Worm (Caenorhabditis elegans) whole organism, L2 larva: ENCODE results near the gene apt-9.

ENCODE experiments used
- C34F6.9 ChIP-seq: fragments of 150-350 bp; optimal IDR thresholded peaks from 2 replicates; lab custom pipeline; 2014; ENCODE audit warnings: missing biosample characterization, missing genetic modification characterization
- F13H6.1 ChIP-seq: sonication (generic microtip); optimal IDR thresholded peaks from 2 replicates; lab custom pipeline; 2016; ENCODE audit warnings: missing genetic modification characterization, missing compliant biosample characterization
- R02D3.7 ChIP-seq: fragments of 150-350 bp; optimal IDR thresholded peaks from 2 replicates; lab custom pipeline; 2014; ENCODE audit warnings: missing biosample characterization, missing genetic modification characterization
- Y55F3AM.14 ChIP-seq: fragments of 200-800 bp; sonication (Bioruptor generic); optimal IDR thresholded peaks from 2 replicates; lab custom pipeline; 2018; ENCODE audit warnings: mild to moderate bottlenecking, missing genetic modification characterization, missing compliant biosample characterization
- ZK546.5 ChIP-seq: sonication (generic microtip); optimal IDR thresholded peaks from 2 replicates; lab custom pipeline; 2017; ENCODE audit warnings: missing biosample characterization, missing genetic modification characterization
- alr-1 ChIP-seq: fragments of 150-350 bp; optimal IDR thresholded peaks from 2 replicates; lab custom pipeline; 2014; ENCODE audit warnings: missing biosample characterization, missing genetic modification characterization
- aly-2 ChIP-seq: fragments of 150-350 bp; optimal IDR thresholded peaks from 2 replicates; lab custom pipeline; 2014; ENCODE audit warnings: missing biosample characterization, missing genetic modification characterization
- ama-1 ChIP-seq: fragments of 150-350 bp; optimal IDR thresholded peaks from 2 replicates; lab custom pipeline; 2018; ENCODE audit warnings: inconsistent platforms
- blmp-1 ChIP-seq: sonication (generic microtip); optimal IDR thresholded peaks from 2 replicates; lab custom pipeline; 2017; ENCODE audit warnings: missing genetic modification characterization, mild to moderate bottlenecking, missing compliant biosample characterization, antibody characterized with exemption, moderate library complexity; ENCODE audit not compliant: insufficient read depth
- ceh-82 ChIP-seq: fragments of 150-350 bp; optimal IDR thresholded peaks from 2 replicates; lab custom pipeline; 2014; ENCODE audit warnings: missing biosample characterization, missing genetic modification characterization
- crh-2 ChIP-seq: sonication (generic microtip); optimal IDR thresholded peaks from 2 replicates; lab custom pipeline; 2017; ENCODE audit warnings: missing biosample characterization, missing genetic modification characterization
- dmd-4 ChIP-seq: sonication (generic microtip); optimal IDR thresholded peaks from 2 replicates; lab custom pipeline; 2017; ENCODE audit warnings: missing biosample characterization, missing genetic modification characterization
- egl-27 ChIP-seq: sonication (generic microtip); optimal IDR thresholded peaks from 3 replicates; lab custom pipeline; 2017; ENCODE audit warnings: missing biosample characterization, missing genetic modification reagents, missing genetic modification characterization
- elt-1 ChIP-seq: fragments of 150-350 bp; optimal IDR thresholded peaks from 2 replicates; lab custom pipeline; 2014; ENCODE audit warnings: missing biosample characterization, missing genetic modification characterization
- elt-3 ChIP-seq: sonication (generic microtip); optimal IDR thresholded peaks from 2 replicates; lab custom pipeline; 2017; ENCODE audit warnings: missing biosample characterization, missing genetic modification characterization
- fos-1 ChIP-seq: fragments of 150-350 bp; optimal IDR thresholded peaks from 2 replicates; lab custom pipeline; 2014; ENCODE audit warnings: missing biosample characterization, missing genetic modification characterization
- gmeb-1 ChIP-seq: fragments of 150-350 bp; optimal IDR thresholded peaks from 2 replicates; lab custom pipeline; 2014; ENCODE audit warnings: missing biosample characterization, missing genetic modification characterization
- lin-11 ChIP-seq: fragments of 150-350 bp; sonication (generic microtip); optimal IDR thresholded peaks from 2 replicates; lab custom pipeline; 2014; ENCODE audit warnings: missing biosample characterization, missing genetic modification characterization, inconsistent platforms, mixed read lengths
- lin-13 ChIP-seq: fragments of 150-350 bp; optimal IDR thresholded peaks from 2 replicates; lab custom pipeline; 2014; ENCODE audit warnings: missing biosample characterization, missing genetic modification reagents, missing genetic modification characterization
- lin-39 ChIP-seq: fragments of 150-350 bp; optimal IDR thresholded peaks from 2 replicates; lab custom pipeline; 2014; ENCODE audit warnings: missing biosample characterization, missing genetic modification reagents, missing genetic modification characterization
- lsy-2 ChIP-seq, 2 experiments: fragments of 150-350 bp in 1 of 2; sonication (generic microtip) in 1 of 2; optimal IDR thresholded peaks; 2 replicates each; lab custom pipeline; 2014 to 2017; ENCODE audit warnings: missing biosample characterization in 2 of 2, missing genetic modification characterization in 2 of 2
- mab-5 ChIP-seq: fragments of 150-350 bp; optimal IDR thresholded peaks from 2 replicates; lab custom pipeline; 2014; ENCODE audit warnings: missing biosample characterization, missing genetic modification characterization
- mbf-1 ChIP-seq: sonication (generic microtip); optimal IDR thresholded peaks from 2 replicates; lab custom pipeline; 2017; ENCODE audit warnings: missing biosample characterization, missing genetic modification characterization
- mdl-1 ChIP-seq, 2 experiments: fragments of 150-350 bp in 1 of 2; sonication (generic microtip) in 1 of 2; optimal IDR thresholded peaks; 2 replicates each; lab custom pipeline; 2017; ENCODE audit warnings: missing biosample characterization in 2 of 2, missing genetic modification characterization in 2 of 2
- nhr-10 ChIP-seq: sonication (generic microtip); optimal IDR thresholded peaks from 2 replicates; lab custom pipeline; 2017; ENCODE audit warnings: missing biosample characterization, missing genetic modification characterization
- nhr-11 ChIP-seq: fragments of 150-350 bp; optimal IDR thresholded peaks from 2 replicates; lab custom pipeline; 2014; ENCODE audit warnings: missing biosample characterization, missing genetic modification characterization
- nhr-12 ChIP-seq: fragments of 150-350 bp; optimal IDR thresholded peaks from 2 replicates; lab custom pipeline; 2014; ENCODE audit warnings: missing biosample characterization, missing genetic modification characterization
- nhr-129 ChIP-seq: fragments of 150-350 bp; optimal IDR thresholded peaks from 2 replicates; lab custom pipeline; 2014; ENCODE audit warnings: missing biosample characterization, missing genetic modification characterization
- nhr-21 ChIP-seq: fragments of 150-350 bp; optimal IDR thresholded peaks from 2 replicates; lab custom pipeline; 2014; ENCODE audit warnings: missing biosample characterization, missing genetic modification characterization
- nhr-237 ChIP-seq: fragments of 150-350 bp; optimal IDR thresholded peaks from 2 replicates; lab custom pipeline; 2014; ENCODE audit warnings: missing biosample characterization, missing genetic modification characterization
- nhr-6 ChIP-seq: fragments of 150-350 bp; optimal IDR thresholded peaks from 2 replicates; lab custom pipeline; 2014; ENCODE audit warnings: missing biosample characterization, missing genetic modification characterization
- peb-1 ChIP-seq: fragments of 150-350 bp; optimal IDR thresholded peaks from 2 replicates; lab custom pipeline; 2014; ENCODE audit warnings: missing biosample characterization, missing genetic modification characterization
- sem-4 ChIP-seq: fragments of 150-350 bp; optimal IDR thresholded peaks from 2 replicates; lab custom pipeline; 2014; ENCODE audit warnings: missing biosample characterization, missing genetic modification reagents, missing genetic modification characterization
- sma-3 ChIP-seq: sonication (generic microtip); optimal IDR thresholded peaks from 2 replicates; lab custom pipeline; 2016; ENCODE audit warnings: missing genetic modification reagents, missing genetic modification characterization, missing compliant biosample characterization
- snpc-4 ChIP-seq: fragments of 150-350 bp; optimal IDR thresholded peaks from 2 replicates; lab custom pipeline; 2014; ENCODE audit warnings: missing biosample characterization, missing genetic modification characterization
- unc-55 ChIP-seq: fragments of 150-350 bp; sonication (generic microtip); optimal IDR thresholded peaks from 3 replicates; lab custom pipeline; 2014; ENCODE audit warnings: missing biosample characterization, missing genetic modification reagents, missing genetic modification characterization
- unc-62 ChIP-seq: fragments of 150-350 bp; optimal IDR thresholded peaks from 2 replicates; lab custom pipeline; 2014; ENCODE audit warnings: missing biosample characterization, missing genetic modification reagents, missing genetic modification characterization
- zag-1 ChIP-seq: fragments of 150-350 bp; optimal IDR thresholded peaks from 2 replicates; lab custom pipeline; 2014; ENCODE audit warnings: missing biosample characterization, missing genetic modification characterization
- ztf-11 ChIP-seq: sonication (generic microtip); optimal IDR thresholded peaks from 2 replicates; lab custom pipeline; 2017; ENCODE audit warnings: missing biosample characterization, missing genetic modification characterization
- ztf-4 ChIP-seq: fragments of 150-350 bp; optimal IDR thresholded peaks from 2 replicates; lab custom pipeline; 2014; ENCODE audit warnings: missing biosample characterization, missing genetic modification characterization

The apt-9 gene

DNA sequence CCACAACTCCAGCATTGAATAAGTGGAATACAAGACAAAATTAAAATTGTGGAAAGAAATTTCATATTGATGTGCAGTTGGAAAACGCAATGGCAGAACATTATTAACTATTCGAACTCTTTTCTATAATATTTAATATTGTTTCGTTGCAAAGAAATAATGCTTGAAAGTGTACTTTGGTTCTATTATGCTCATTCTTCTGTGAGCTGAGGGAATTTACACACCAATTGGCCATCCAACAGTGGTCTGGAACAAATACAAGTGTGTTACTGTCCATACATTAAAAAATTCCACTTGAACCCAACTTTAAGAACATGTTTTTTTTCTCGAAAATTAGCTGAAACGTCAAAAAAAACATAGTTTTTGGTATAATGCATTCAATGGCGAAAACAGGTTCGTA lies 11.3 kb downstream of the apt-9 start, which contains the start of gene W04G3.13:
Gene W04G3.13, minus strand, starts transcription at position 101 of the 400 bp plus-strand sequence.
- TF ChIP-seq lin-13 (GFP tag; lab: Kevin White, UChicago), result no peak
- no peak for TF ChIP-seq alr-1
- no peak for TF ChIP-seq R02D3.7 (tag; lab: Kevin White, UChicago)
- TF ChIP-seq dmd-4, result no peak
- no peak for TF ChIP-seq nhr-10 (tag; lab: Kevin White, UChicago)
- TF ChIP-seq lin-11, result no peak
- TF ChIP-seq unc-62 (GFP tag; lab: Kevin White, UChicago), result no peak
- TF ChIP-seq fos-1, result no peak
- TF ChIP-seq F13H6.1 (tag; lab: Kevin White, UChicago), result no peak
- no peak for TF ChIP-seq nhr-129 (tag; lab: Kevin White, UChicago)

ce11 chrX:11080170-11080728 lies 11.9 kb downstream of the apt-9 start, which contains the start of gene sulp-7:
Gene sulp-7, plus strand, starts transcription at chrX:11080678.
- no peak for TF ChIP-seq sem-4
- TF ChIP-seq dmd-4, result no peak
- no peak for TF ChIP-seq ztf-11 (tag; lab: Kevin White, UChicago)
- TF ChIP-seq nhr-129 (tag; lab: Kevin White, UChicago), result peak; percentile 43
- no peak for TF ChIP-seq nhr-10 (tag; lab: Kevin White, UChicago)
- TF ChIP-seq crh-2, result peak; percentile 44
- no peak for TF ChIP-seq alr-1
- TF ChIP-seq ama-1, result no peak
- peak; percentile 15 for TF ChIP-seq C34F6.9

ce11 chrX:11085162-11085561 lies 16.8 kb downstream of the apt-9 start, which contains the start of gene W04G3.7:
Gene W04G3.7, minus strand, starts transcription at chrX:11085262.
- TF ChIP-seq unc-62 (GFP tag; lab: Kevin White, UChicago) (no peak), ceh-82 (tag; lab: Kevin White, UChicago) (no peak), nhr-6 (tag; lab: Kevin White, UChicago) (no peak), lin-39 (tag; lab: Kevin White, UChicago) (no peak), nhr-129 (tag; lab: Kevin White, UChicago) (no peak)
- TF ChIP-seq, all 48 proteins: peak for 0

ce11 chrX:11088952-11089351 lies 20.6 kb downstream of the apt-9 start, which contains the start of gene W04G3.11:
Gene W04G3.11, plus strand, starts transcription at chrX:11089195.
- no peak for TF ChIP-seq nhr-6 (tag; lab: Kevin White, UChicago)
- TF ChIP-seq fos-1, result no peak

DNA sequence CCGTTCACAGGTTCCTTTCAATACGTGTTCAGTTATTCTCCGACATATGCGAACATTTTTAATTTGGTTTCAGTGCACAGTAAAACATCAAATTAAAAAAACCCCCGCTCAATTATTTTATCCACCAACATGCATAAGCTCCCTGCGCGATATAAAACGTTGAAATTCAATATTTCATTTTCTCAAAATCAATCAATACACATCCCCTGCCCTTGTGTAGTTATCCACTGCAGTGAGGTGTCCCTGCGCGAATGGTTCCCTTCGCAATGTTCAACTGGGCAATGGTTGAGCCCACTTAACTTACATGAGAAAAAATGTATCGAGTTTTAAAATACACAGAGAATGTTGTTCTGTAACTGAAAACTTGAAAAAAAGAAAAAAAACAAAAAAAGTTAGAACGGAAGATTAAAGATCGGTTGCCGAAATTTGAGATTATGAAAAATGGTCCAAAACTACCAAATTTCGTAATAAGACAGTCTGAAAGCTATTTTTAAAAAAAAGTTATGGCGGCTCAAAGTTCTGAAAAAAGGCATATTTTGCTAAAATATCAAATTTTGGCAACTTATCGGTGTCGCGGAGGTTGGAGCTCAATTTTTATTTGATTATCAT lies 25.8 kb downstream of the apt-9 start:
- TF ChIP-seq nhr-10 (tag; lab: Kevin White, UChicago) (peak; percentile 100), nhr-237 (tag; lab: Kevin White, UChicago) (peak; percentile 100), elt-3 (peak; percentile 100), mdl-1 (tag; optimal IDR thresholded peaks at IDR 0.05; lab: Kevin White, UChicago) (peak; percentile 95 to 97), ama-1 (peak; percentile 66), egl-27 (peak; percentile 100), ztf-4 (peak; percentile 99), peb-1 (peak; percentile 26), F13H6.1 (tag; lab: Kevin White, UChicago) (peak; percentile 100), nhr-6 (tag; lab: Kevin White, UChicago) (peak; percentile 99), unc-62 (GFP tag; lab: Kevin White, UChicago) (peak; percentile 99), sma-3 (GFP tag; lab: Kevin White, UChicago) (peak; percentile 100), lin-39 (tag; lab: Kevin White, UChicago) (peak; percentile 100), gmeb-1 (tag; lab: Kevin White, UChicago) (peak; percentile 97), snpc-4 (tag; lab: Kevin White, UChicago) (peak; percentile 94), unc-55 (GFP tag; lab: Kevin White, UChicago) (peak; percentile 100), ZK546.5 (peak; percentile 90), R02D3.7 (tag; lab: Kevin White, UChicago) (peak; percentile 89), ceh-82 (tag; lab: Kevin White, UChicago) (peak; percentile 99), blmp-1 (tag; lab: Kevin White, UChicago) (peak; percentile 88), ztf-11 (tag; lab: Kevin White, UChicago) (peak; percentile 84), nhr-12 (peak; percentile 75), fos-1 (peak; percentile 100), lin-11 (peak; percentile 100), nhr-21 (peak; percentile 100), nhr-129 (tag; lab: Kevin White, UChicago) (peak; percentile 100), lin-13 (GFP tag; lab: Kevin White, UChicago) (peak; percentile 99), nhr-11 (tag; lab: Kevin White, UChicago) (peak; percentile 85), lsy-2 (tag; optimal IDR thresholded peaks at IDR 0.05; lab: Kevin White, UChicago) (peak; percentile 97 to 98), zag-1 (tag; lab: Kevin White, UChicago) (peak; percentile 100), C34F6.9 (peak; percentile 100), mbf-1 (peak; percentile 82), alr-1 (peak; percentile 61), elt-1 (peak; percentile 54), sem-4 (peak; percentile 99), mab-5 (tag; lab: Kevin White, UChicago) (peak; percentile 99), aly-2 (tag; lab: Kevin White, UChicago) (peak; percentile 67), Y55F3AM.14 (GFP tag; lab: Kevin White, UChicago) (peak; percentile 97)
